Fruit fly (Drosophila melanogaster): Measurements from ENCODE around the gene mRpL23.
A peak's percentile ranks its signal among the peaks of the same experiment; 100 is the strongest.

Gene mRpL23

DNA sequence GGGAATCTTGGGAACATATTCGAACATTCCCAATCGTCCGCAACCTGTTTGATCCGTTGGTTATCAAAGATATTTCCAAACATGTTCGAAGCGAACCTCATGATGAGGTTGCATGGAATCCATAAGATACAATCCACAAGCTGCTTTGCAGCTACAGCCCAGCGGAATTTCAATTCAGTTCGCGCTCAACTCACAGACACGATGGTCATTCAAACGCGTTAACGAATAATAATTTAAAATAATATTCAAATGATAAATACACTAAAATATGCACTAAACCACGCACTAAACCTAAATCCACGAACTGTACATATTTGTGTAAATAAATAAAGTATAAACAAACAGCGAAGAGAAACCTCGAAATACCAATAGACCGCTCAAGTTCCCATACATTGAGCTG, 14.3 kb upstream of the mRpL23 start (continued):
- TF ChIP-seq otp (GFP tag; IDR thresholded peaks at IDR 0.05) (no peak), CG17186 (GFP tag; optimal IDR thresholded peaks at IDR 0.05) (no peak), Dad (GFP tag; optimal IDR thresholded peaks at IDR 0.05) (no peak), CG43689 (GFP tag; IDR thresholded peaks at IDR 0.05) (no peak), phol (tag; optimal IDR thresholded peaks at IDR 0.05) (no peak), CG32767 (GFP tag; IDR thresholded peaks at IDR 0.05) (no peak), CG3838 (GFP tag; optimal IDR thresholded peaks at IDR 0.05) (no peak), hb (GFP tag; IDR thresholded peaks at IDR 0.05; ENCODE audit: partially characterized antibody) (no peak), Lpt (GFP tag; optimal IDR thresholded peaks at IDR 0.05) (no peak), cg (GFP tag; optimal IDR thresholded peaks at IDR 0.05) (no peak), CG13123 (GFP tag; optimal IDR thresholded peaks at IDR 0.05) (no peak), CG1603 (tag; optimal IDR thresholded peaks at IDR 0.05) (no peak), D19A (tag; optimal IDR thresholded peaks at IDR 0.05) (peak; percentile 15), Med (GFP tag) (peak; percentile 5), Oaz (GFP tag; IDR thresholded peaks at IDR 0.05) (no peak), oc (tag; optimal IDR thresholded peaks at IDR 0.05) (no peak), CG17568 (GFP tag; optimal IDR thresholded peaks at IDR 0.05) (peak; percentile 54), Sox100B (GFP tag; optimal IDR thresholded peaks at IDR 0.05) (no peak), seq (GFP tag; IDR thresholded peaks at IDR 0.05) (no peak), CG4820 (GFP tag; optimal IDR thresholded peaks at IDR 0.05) (no peak), PHDP (tag; optimal IDR thresholded peaks at IDR 0.05) (peak; percentile 15), slbo (GFP tag; IDR thresholded peaks at IDR 0.05) (no peak), BEAF-32 (GFP tag; optimal IDR thresholded peaks at IDR 0.05) (no peak), chm (GFP tag; IDR thresholded peaks at IDR 0.05) (0 out of 2 replicates have a peak, but pooled peaks have one; percentile 47), yki (optimal IDR thresholded peaks at IDR 0.05) (no peak), psq (GFP tag; optimal IDR thresholded peaks at IDR 0.05) (no peak), amos (GFP tag; IDR thresholded peaks at IDR 0.05; ENCODE audit: partially characterized antibody) (no peak; the same call in 1 of the 2 replicates), Doc2 (GFP tag; IDR thresholded peaks at IDR 0.05) (no peak), fd64A (GFP tag; optimal IDR thresholded peaks at IDR 0.05) (no peak), eyg (GFP tag; optimal IDR thresholded peaks at IDR 0.05) (no peak), Side (GFP tag; optimal IDR thresholded peaks at IDR 0.05) (no peak), peb (GFP tag; IDR thresholded peaks at IDR 0.05) (no peak), CG15601 (tag; optimal IDR thresholded peaks at IDR 0.05) (peak; percentile 19), Sox102F (GFP tag; optimal IDR thresholded peaks at IDR 0.05) (no peak), Dbx (GFP tag; IDR thresholded peaks at IDR 0.05) (no peak), maf-S (GFP tag; optimal IDR thresholded peaks at IDR 0.05) (no peak), dm (GFP tag; optimal IDR thresholded peaks at IDR 0.05) (no peak), vnd (GFP tag; IDR thresholded peaks at IDR 0.05; ENCODE audit: partially characterized antibody) (no peak), CG12659 (GFP tag; optimal IDR thresholded peaks at IDR 0.05) (no peak), HLHmδ (GFP tag; optimal IDR thresholded peaks at IDR 0.05) (no peak), CoRest (tag; optimal IDR thresholded peaks at IDR 0.05) (no peak), h (optimal IDR thresholded peaks at IDR 0.05) (no peak), CG10462 (GFP tag; optimal IDR thresholded peaks at IDR 0.05) (no peak), CG15073 (GFP tag; optimal IDR thresholded peaks at IDR 0.05) (no peak), CG3163 (GFP tag; optimal IDR thresholded peaks at IDR 0.05) (no peak), CG10147 (GFP tag; optimal IDR thresholded peaks at IDR 0.05) (peak; percentile 23), CG5245 (GFP tag; optimal IDR thresholded peaks at IDR 0.05) (no peak), exex (tag; optimal IDR thresholded peaks at IDR 0.05) (no peak), CG13624 (GFP tag; optimal IDR thresholded peaks at IDR 0.05) (no peak), CG2875 (GFP tag; optimal IDR thresholded peaks at IDR 0.05) (no peak), CG8924 (tag; optimal IDR thresholded peaks at IDR 0.05) (peak; percentile 7), CG14710 (tag; optimal IDR thresholded peaks at IDR 0.05) (no peak)

All from whole organism, embryonic.